Fruit fly (Drosophila melanogaster) whole organism, embryonic: ENCODE data around the gene CG1979.

ENCODE experiments used
- Atf-2 ChIP-seq: fragments of 200-800 bp; sonication (Bioruptor generic); optimal IDR thresholded peaks from 2 replicates; lab custom pipeline; 2016; ENCODE audit warnings: missing biosample characterization, missing genetic modification characterization
- Atf6 ChIP-seq: fragments of 200-800 bp; sonication (Bioruptor generic); IDR thresholded peaks from 2 replicates; pipeline ENCODE4 v1.3.6; 2022; ENCODE audit warnings: missing biosample characterization, missing genetic modification characterization
- CG10209 ChIP-seq: fragments of 200-800 bp; sonication (Bioruptor generic); optimal IDR thresholded peaks from 3 replicates; lab custom pipeline; 2017; ENCODE audit warnings: missing biosample characterization, mild to moderate bottlenecking, missing genetic modification characterization, missing genetic modification reagents
- CG10267 ChIP-seq: fragments of 200-800 bp; sonication (Bioruptor generic); optimal IDR thresholded peaks from 2 replicates; lab custom pipeline; 2018; ENCODE audit warnings: missing biosample characterization, mild to moderate bottlenecking, missing genetic modification characterization, moderate library complexity
- CG10321 ChIP-seq: fragments of 200-800 bp; sonication (Bioruptor generic); IDR thresholded peaks from 2 replicates; pipeline ENCODE4 v1.3.6; 2022; ENCODE audit warnings: missing biosample characterization, missing genetic modification characterization
- CG10543 ChIP-seq: fragments of 200-800 bp; sonication (Bioruptor generic); optimal IDR thresholded peaks from 3 replicates; lab custom pipeline; 2017; ENCODE audit warnings: missing biosample characterization, mild to moderate bottlenecking, missing genetic modification characterization, moderate library complexity
- CG10565 ChIP-seq: fragments of 200-800 bp; sonication (Bioruptor generic); optimal IDR thresholded peaks from 3 replicates; lab custom pipeline; 2016; ENCODE audit warnings: missing biosample characterization, mild to moderate bottlenecking, missing genetic modification characterization
- CG11456 ChIP-seq: fragments of 200-800 bp; sonication (Bioruptor generic); IDR thresholded peaks from 3 replicates; pipeline ENCODE4 v1.3.6; 2022; ENCODE audit warnings: missing biosample characterization, missing genetic modification characterization
- CG11560 ChIP-seq: fragments of 200-800 bp; sonication (Bioruptor generic); IDR thresholded peaks from 3 replicates; pipeline ENCODE4 v1.3.6; 2022; ENCODE audit warnings: missing biosample characterization, missing genetic modification characterization
- CG12744 ChIP-seq: fragments of 200-800 bp; sonication (Bioruptor generic); optimal IDR thresholded peaks from 2 replicates; lab custom pipeline; 2016; ENCODE audit warnings: missing biosample characterization, missing genetic modification characterization
- CG13287 ChIP-seq: fragments of 200-800 bp; sonication (Bioruptor generic); IDR thresholded peaks from 2 replicates; pipeline ENCODE4 v1.3.6; 2022; ENCODE audit warnings: missing biosample characterization, missing genetic modification characterization; ENCODE audit not compliant: partially characterized antibody
- CG14860 ChIP-seq: fragments of 200-800 bp; sonication (Bioruptor generic); IDR thresholded peaks from 3 replicates; pipeline ENCODE4 v1.3.6; 2022; ENCODE audit warnings: missing biosample characterization, missing genetic modification characterization; ENCODE audit not compliant: partially characterized antibody
- CG15269 ChIP-seq: fragments of 200-800 bp; sonication (Bioruptor generic); optimal IDR thresholded peaks from 2 replicates; lab custom pipeline; 2018; ENCODE audit warnings: missing biosample characterization, mild to moderate bottlenecking, missing genetic modification characterization, moderate library complexity
- CG1529 ChIP-seq: fragments of 200-800 bp; sonication (Bioruptor generic); optimal IDR thresholded peaks from 3 replicates; lab custom pipeline; 2018; ENCODE audit warnings: missing biosample characterization, missing genetic modification characterization
- CG15479 ChIP-seq: fragments of 200-800 bp; sonication (Bioruptor generic); optimal IDR thresholded peaks from 3 replicates; lab custom pipeline; 2019; ENCODE audit warnings: missing biosample characterization, mild to moderate bottlenecking, missing genetic modification characterization, moderate library complexity
- CG15696 ChIP-seq: fragments of 200-800 bp; sonication (Bioruptor generic); optimal IDR thresholded peaks from 2 replicates; lab custom pipeline; 2019; ENCODE audit warnings: missing biosample characterization, mild to moderate bottlenecking, missing genetic modification characterization, moderate library complexity
- CG1603 ChIP-seq: fragments of 200-800 bp; sonication (Bioruptor generic); optimal IDR thresholded peaks from 2 replicates; lab custom pipeline; 2019; ENCODE audit warnings: missing biosample characterization, mild to moderate bottlenecking, missing genetic modification characterization, moderate library complexity
- CG2202 ChIP-seq: fragments of 200-800 bp; sonication (Bioruptor generic); optimal IDR thresholded peaks from 2 replicates; lab custom pipeline; 2018; ENCODE audit warnings: missing biosample characterization, mild to moderate bottlenecking, missing genetic modification characterization
- CG2678 ChIP-seq: fragments of 200-800 bp; sonication (Bioruptor generic); optimal IDR thresholded peaks from 3 replicates; lab custom pipeline; 2019; ENCODE audit warnings: missing biosample characterization, mild to moderate bottlenecking, missing genetic modification characterization, moderate library complexity
- CG2712 ChIP-seq: fragments of 200-800 bp; optimal IDR thresholded peaks from 3 replicates; lab custom pipeline; 2019; ENCODE audit warnings: missing biosample characterization, mild to moderate bottlenecking, missing genetic modification characterization, moderate library complexity
- CG3065 ChIP-seq: fragments of 200-800 bp; sonication (Bioruptor generic); optimal IDR thresholded peaks from 2 replicates; lab custom pipeline; 2016; ENCODE audit warnings: missing biosample characterization, missing genetic modification characterization
- CG31365 ChIP-seq: fragments of 200-800 bp; sonication (Bioruptor generic); optimal IDR thresholded peaks from 2 replicates; lab custom pipeline; 2018; ENCODE audit warnings: missing biosample characterization, mild to moderate bottlenecking, missing genetic modification characterization
- CG4424 ChIP-seq: fragments of 200-800 bp; sonication (Bioruptor generic); optimal IDR thresholded peaks from 3 replicates; lab custom pipeline; 2016; ENCODE audit warnings: missing biosample characterization, missing genetic modification characterization
- CG6272 ChIP-seq: fragments of 200-800 bp; sonication (Bioruptor generic); IDR thresholded peaks from 2 replicates; pipeline ENCODE4 v1.3.6; 2022; ENCODE audit warnings: missing biosample characterization, missing genetic modification characterization
- CG7786 ChIP-seq: fragments of 200-800 bp; sonication (Bioruptor generic); optimal IDR thresholded peaks from 2 replicates; lab custom pipeline; 2016; ENCODE audit warnings: missing biosample characterization, missing genetic modification characterization
- CG7963 ChIP-seq: fragments of 200-800 bp; sonication (Bioruptor generic); IDR thresholded peaks from 3 replicates; pipeline ENCODE4 v1.3.6; 2022; ENCODE audit warnings: missing biosample characterization, missing genetic modification characterization; ENCODE audit not compliant: partially characterized antibody
- CG8281 ChIP-seq: fragments of 200-800 bp; sonication (Bioruptor generic); optimal IDR thresholded peaks from 2 replicates; lab custom pipeline; 2018; ENCODE audit warnings: missing biosample characterization, mild to moderate bottlenecking, missing genetic modification characterization, moderate library complexity
- CG9876 ChIP-seq: fragments of 200-800 bp; sonication (Bioruptor generic); optimal IDR thresholded peaks from 2 replicates; lab custom pipeline; 2016; ENCODE audit warnings: missing biosample characterization, missing genetic modification characterization
- CG9932 ChIP-seq: fragments of 200-800 bp; sonication (Bioruptor generic); IDR thresholded peaks from 2 replicates; pipeline ENCODE4 v1.3.6; 2022; ENCODE audit warnings: missing biosample characterization, missing genetic modification characterization
- Hey ChIP-seq: fragments of 200-800 bp; sonication (Bioruptor generic); optimal IDR thresholded peaks from 3 replicates; lab custom pipeline; 2018; ENCODE audit warnings: missing biosample characterization, mild to moderate bottlenecking, missing genetic modification characterization
- Kr ChIP-seq: fragments of 200-800 bp; sonication (Bioruptor generic); optimal IDR thresholded peaks from 2 replicates; lab custom pipeline; 2017; ENCODE audit warnings: missing biosample characterization, mild to moderate bottlenecking, missing genetic modification characterization
- MBD-R2 ChIP-seq: fragments of 200-800 bp; sonication (Bioruptor generic); IDR thresholded peaks from 2 replicates; pipeline ENCODE4 v1.3.6; 2022; ENCODE audit warnings: missing biosample characterization, missing genetic modification characterization
- Rx ChIP-seq: fragments of 200-800 bp; sonication (Bioruptor generic); IDR thresholded peaks from 2 replicates; pipeline ENCODE4 v1.3.6; 2022; ENCODE audit warnings: missing biosample characterization, missing genetic modification characterization
- Scr ChIP-seq: fragments of 200-800 bp; sonication (Bioruptor generic); IDR thresholded peaks from 2 replicates; pipeline ENCODE4 v1.3.6; 2022; ENCODE audit warnings: missing biosample characterization, missing genetic modification characterization; ENCODE audit not compliant: partially characterized antibody
- TFAM ChIP-seq: fragments of 200-800 bp; sonication (Bioruptor generic); optimal IDR thresholded peaks from 2 replicates; lab custom pipeline; 2017; ENCODE audit warnings: missing biosample characterization, missing genetic modification characterization, inconsistent platforms
- ab ChIP-seq: fragments of 200-800 bp; sonication (Bioruptor generic); optimal IDR thresholded peaks from 2 replicates; lab custom pipeline; 2016; ENCODE audit warnings: missing biosample characterization, missing genetic modification characterization
- bbx ChIP-seq: fragments of 200-800 bp; sonication (Bioruptor generic); IDR thresholded peaks from 2 replicates; pipeline ENCODE4 v1.3.6; 2022; ENCODE audit warnings: missing biosample characterization, missing genetic modification characterization; ENCODE audit not compliant: partially characterized antibody
- crp ChIP-seq, 2 experiments: fragments of 200-800 bp; sonication (Bioruptor generic); optimal IDR thresholded peaks; 2 replicates in 1 of 2; 3 replicates in 1 of 2; lab custom pipeline; 2017; ENCODE audit warnings: missing biosample characterization in 2 of 2, missing genetic modification characterization in 2 of 2, mild to moderate bottlenecking in 1 of 2, moderate library complexity in 1 of 2
- dmrt11E ChIP-seq: fragments of 200-800 bp; sonication (Bioruptor generic); optimal IDR thresholded peaks from 3 replicates; lab custom pipeline; 2018; ENCODE audit warnings: missing biosample characterization, mild to moderate bottlenecking, missing genetic modification characterization, moderate library complexity
- dpn ChIP-seq, 2 experiments: fragments of 200-800 bp; sonication (Bioruptor generic); optimal IDR thresholded peaks; 3 replicates each; lab custom pipeline; 2016; ENCODE audit warnings: missing biosample characterization in 2 of 2, missing genetic modification characterization in 2 of 2
- eve ChIP-seq, 2 experiments: fragments of >200 bp; optimal IDR thresholded peaks; 2 replicates each; lab custom pipeline; 2017; ENCODE audit warnings: missing biosample characterization in 2 of 2, missing genetic modification characterization in 2 of 2
- ftz-f1 ChIP-seq: fragments of 200-800 bp; sonication (Bioruptor generic); optimal IDR thresholded peaks from 2 replicates; lab custom pipeline; 2016; ENCODE audit warnings: missing biosample characterization, missing genetic modification characterization
- nom ChIP-seq: fragments of 200-800 bp; sonication (Bioruptor generic); optimal IDR thresholded peaks from 2 replicates; lab custom pipeline; 2017; ENCODE audit warnings: missing biosample characterization, missing genetic modification characterization, mild to moderate bottlenecking, moderate library complexity, missing genetic modification reagents
- otp ChIP-seq: fragments of 200-800 bp; sonication (Bioruptor generic); IDR thresholded peaks from 3 replicates; pipeline ENCODE4, ENCODE4 v1.3.6; 2022; ENCODE audit warnings: missing biosample characterization, missing genetic modification characterization
- run ChIP-seq: fragments of 200-800 bp; sonication (Bioruptor generic); optimal IDR thresholded peaks from 3 replicates; lab custom pipeline; 2018; ENCODE audit warnings: missing biosample characterization, mild to moderate bottlenecking, missing genetic modification characterization
- sens-2 ChIP-seq: fragments of 200-800 bp; sonication (Bioruptor generic); IDR thresholded peaks from 2 replicates; pipeline ENCODE4 v1.3.6; 2022; ENCODE audit warnings: missing biosample characterization, missing genetic modification characterization
- shn ChIP-seq: fragments of 200-800 bp; sonication (Bioruptor generic); optimal IDR thresholded peaks from 3 replicates; lab custom pipeline; 2016; ENCODE audit warnings: missing biosample characterization, missing genetic modification characterization
- sob ChIP-seq: fragments of 200-800 bp; sonication (Bioruptor generic); IDR thresholded peaks from 2 replicates; pipeline ENCODE4 v1.3.6; 2022; ENCODE audit warnings: missing biosample characterization, missing genetic modification characterization
- ssp ChIP-seq: fragments of 200-800 bp; sonication (Bioruptor generic); IDR thresholded peaks from 2 replicates; pipeline ENCODE4 v1.3.6; 2022; ENCODE audit warnings: missing biosample characterization, missing genetic modification characterization

Gene CG1979

DNA sequence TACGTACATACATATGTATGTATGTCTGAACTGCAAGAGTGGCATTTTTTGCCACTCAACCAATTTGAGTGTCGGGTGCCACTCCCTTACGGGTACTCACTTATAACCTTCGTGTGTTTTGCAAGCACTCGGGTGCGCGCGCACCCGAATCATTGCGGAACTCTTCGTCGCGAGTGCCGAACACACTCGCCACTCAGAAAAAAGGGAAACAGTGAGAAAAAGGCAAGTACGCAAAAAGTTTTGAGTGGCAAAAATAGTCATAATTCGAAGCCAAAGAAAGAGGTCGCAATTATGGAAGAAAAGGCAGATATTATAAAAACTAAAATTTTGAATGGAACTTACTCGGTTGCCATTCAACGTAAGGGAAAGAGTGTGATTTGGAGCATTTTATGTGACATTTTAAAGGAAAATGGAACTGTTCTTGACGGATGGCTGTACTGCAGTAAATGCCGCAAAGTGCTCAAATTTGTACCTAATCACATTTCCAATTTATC is 36.0 kb downstream of the CG1979 start (continued):
- no peak for TF ChIP-seq Kr (GFP tag; lab: Kevin White, UChicago)
- no peak for TF ChIP-seq eve (GFP tag; optimal IDR thresholded peaks at IDR 0.05; lab: Kevin White, UChicago)
- TF ChIP-seq CG10321 (GFP tag; lab: Robert Waterston, UW) = no peak
- TF ChIP-seq sob (GFP tag; lab: Robert Waterston, UW) = 0 out of 2 replicates have a peak, but pooled peaks have one; percentile 15
- TF ChIP-seq nom (GFP tag; lab: Kevin White, UChicago) = no peak
- TF ChIP-seq CG7786 (GFP tag; lab: Kevin White, UChicago) = no peak
- TF ChIP-seq CG15479 (GFP tag; lab: Kevin White, UChicago) = peak; percentile 81
- TF ChIP-seq CG2202 (tag; lab: Kevin White, UChicago) = no peak
- peak; percentile 69 for TF ChIP-seq ftz-f1 (GFP tag; lab: Kevin White, UChicago)
- no peak for TF ChIP-seq CG9876
- 0 out of 2 replicates have a peak, but pooled peaks have one; percentile 18 for TF ChIP-seq MBD-R2 (GFP tag; lab: Robert Waterston, UW)
- TF ChIP-seq dpn (GFP tag; optimal IDR thresholded peaks at IDR 0.05; lab: Kevin White, UChicago) = no peak
- TF ChIP-seq Atf6 = 0 out of 2 replicates have a peak, but pooled peaks have one; percentile 7
- TF ChIP-seq CG2678 (tag; lab: Kevin White, UChicago) = no peak
- no peak for TF ChIP-seq otp (GFP tag; lab: Robert Waterston, UW)
- peak; percentile 21; the same call in 1 of the 2 replicates for TF ChIP-seq CG13287 (GFP tag; lab: Robert Waterston, UW)

DNA sequence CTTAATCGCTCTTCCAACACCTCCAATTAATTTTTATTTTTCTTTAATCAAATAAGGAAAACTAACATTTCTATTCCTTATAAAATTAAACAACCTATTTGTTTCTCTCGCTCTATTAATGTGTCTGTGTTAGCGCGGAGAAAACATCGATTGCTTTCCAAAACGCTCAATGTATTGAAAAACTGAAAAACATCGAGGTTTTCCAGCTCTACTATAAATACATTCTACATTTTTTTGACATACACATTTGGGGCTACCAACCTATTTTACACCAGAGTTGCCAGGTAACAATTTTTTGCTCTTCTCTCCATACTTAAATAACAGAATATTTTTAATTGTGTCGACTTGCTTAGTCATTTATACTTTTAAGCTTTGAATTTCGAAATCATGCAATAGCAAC is 37.5 kb downstream of the CG1979 start:
- no peak for TF ChIP-seq CG15269 (tag; lab: Kevin White, UChicago)
- no peak for TF ChIP-seq sens-2 (GFP tag; lab: Robert Waterston, UW)
- no peak for TF ChIP-seq Atf-2 (GFP tag; lab: Kevin White, UChicago)
- TF ChIP-seq CG15479 (GFP tag; lab: Kevin White, UChicago) = no peak
- TF ChIP-seq Rx (GFP tag; lab: Robert Waterston, UW) = no peak
- TF ChIP-seq Hey (tag; lab: Kevin White, UChicago) = no peak
- TF ChIP-seq CG8281 = peak; percentile 96
- no peak for TF ChIP-seq CG3065 (GFP tag; lab: Kevin White, UChicago)
- TF ChIP-seq bbx (GFP tag; lab: Robert Waterston, UW) = peak; percentile 80
- 0 out of 3 replicates have a peak, but pooled peaks have one; percentile 39 for TF ChIP-seq CG7963 (GFP tag; lab: Robert Waterston, UW)
- TF ChIP-seq ab (GFP tag; lab: Kevin White, UChicago) = no peak
- TF ChIP-seq ssp = no peak
- no peak for TF ChIP-seq crp (GFP tag; optimal IDR thresholded peaks at IDR 0.05; lab: Kevin White, UChicago)
- peak; percentile 70 for TF ChIP-seq CG14860 (GFP tag; lab: Robert Waterston, UW)
- TF ChIP-seq CG11560 (tag; lab: Robert Waterston, UW) = no peak
- TF ChIP-seq CG12744 (GFP tag; lab: Kevin White, UChicago) = peak; percentile 24
- peak; percentile 70 for TF ChIP-seq CG10267
- TF ChIP-seq CG11456 = no peak
- TF ChIP-seq CG1529 (GFP tag; lab: Kevin White, UChicago) = peak; percentile 12
- no peak for TF ChIP-seq CG10543 (GFP tag; lab: Kevin White, UChicago)
- peak; percentile 20 for TF ChIP-seq dmrt11E
- TF ChIP-seq run (tag; lab: Kevin White, UChicago) = no peak
- no peak for TF ChIP-seq CG10565
- no peak for TF ChIP-seq shn (GFP tag; lab: Kevin White, UChicago)
- TF ChIP-seq CG6272 (GFP tag; lab: Robert Waterston, UW) = peak; percentile 42; the same call in 1 of the 2 replicates
- TF ChIP-seq CG2712 (tag; lab: Kevin White, UChicago) = peak; percentile 37
- TF ChIP-seq CG1603 (tag; lab: Kevin White, UChicago) = peak; percentile 70
- TF ChIP-seq Scr (GFP tag; lab: Robert Waterston, UW) = peak; percentile 62
- peak; percentile 23; the same call in 1 of the 2 replicates for TF ChIP-seq CG9932 (GFP tag; lab: Robert Waterston, UW)
- TF ChIP-seq CG31365 (tag; lab: Kevin White, UChicago) = no peak
- TF ChIP-seq CG15696 (tag; lab: Kevin White, UChicago) = peak; percentile 30
- peak; percentile 1 for TF ChIP-seq CG4424 (GFP tag; lab: Kevin White, UChicago)
- no peak for TF ChIP-seq CG10209
- no peak for TF ChIP-seq TFAM (GFP tag; lab: Kevin White, UChicago)
